Worm (Caenorhabditis elegans) whole organism, late embryonic: ENCODE measurements around the gene col-34.

ENCODE experiments used
- C08G9.2 ChIP-seq: sonication (generic microtip); optimal IDR thresholded peaks from 2 replicates; lab custom pipeline; 2016; ENCODE audit warnings: mild to moderate bottlenecking, missing genetic modification characterization, moderate library complexity, missing compliant biosample characterization
- K02D7.2 ChIP-seq: sonication (generic microtip); optimal IDR thresholded peaks from 2 replicates; lab custom pipeline; 2017; ENCODE audit warnings: mild to moderate bottlenecking, missing genetic modification characterization, missing compliant biosample characterization
- T23F11.4 ChIP-seq: fragments of 200-800 bp; sonication (Bioruptor generic); optimal IDR thresholded peaks from 2 replicates; lab custom pipeline; 2018; ENCODE audit warnings: mild to moderate bottlenecking, missing genetic modification characterization, missing compliant biosample characterization
- ceh-14 ChIP-seq: sonication (generic microtip); optimal IDR thresholded peaks from 2 replicates; lab custom pipeline; 2016; ENCODE audit warnings: missing genotype, missing genetic modification characterization, missing compliant biosample characterization
- ceh-19 ChIP-seq: fragments of 200-800 bp; sonication (Bioruptor generic); optimal IDR thresholded peaks from 2 replicates; lab custom pipeline; 2018; ENCODE audit warnings: mild to moderate bottlenecking, missing genetic modification characterization, missing compliant biosample characterization
- ceh-31 ChIP-seq: sonication (generic microtip); optimal IDR thresholded peaks from 2 replicates; lab custom pipeline; 2016; ENCODE audit warnings: missing genetic modification characterization, missing compliant biosample characterization
- ceh-34 ChIP-seq: sonication (generic microtip); optimal IDR thresholded peaks from 2 replicates; lab custom pipeline; 2016; ENCODE audit warnings: mild to moderate bottlenecking, missing genetic modification characterization, missing compliant biosample characterization
- ceh-48 ChIP-seq: sonication (generic microtip); optimal IDR thresholded peaks from 2 replicates; lab custom pipeline; 2016; ENCODE audit warnings: missing genetic modification characterization, inconsistent platforms, missing compliant biosample characterization
- ceh-6 ChIP-seq: fragments of 200-800 bp; sonication (Bioruptor generic); optimal IDR thresholded peaks from 2 replicates; lab custom pipeline; 2018; ENCODE audit warnings: mild to moderate bottlenecking, missing genetic modification characterization, missing compliant biosample characterization
- ceh-9 ChIP-seq: sonication (generic microtip); optimal IDR thresholded peaks from 2 replicates; lab custom pipeline; 2016; ENCODE audit warnings: mild to moderate bottlenecking, missing genetic modification characterization, inconsistent platforms, missing compliant biosample characterization
- che-1 ChIP-seq: sonication (generic microtip); optimal IDR thresholded peaks from 2 replicates; lab custom pipeline; 2016; ENCODE audit warnings: mild to moderate bottlenecking, missing genetic modification characterization, missing compliant biosample characterization
- dmd-4 ChIP-seq: sonication (generic microtip); optimal IDR thresholded peaks from 2 replicates; lab custom pipeline; 2016; ENCODE audit warnings: borderline replicate concordance, missing genetic modification characterization, missing compliant biosample characterization
- elt-2 ChIP-seq: sonication (generic microtip); optimal IDR thresholded peaks from 2 replicates; lab custom pipeline; 2016; ENCODE audit warnings: missing genetic modification reagents, missing genetic modification characterization, missing compliant biosample characterization
- eyg-1 ChIP-seq: sonication (generic microtip); optimal IDR thresholded peaks from 2 replicates; lab custom pipeline; 2016; ENCODE audit warnings: missing genotype, missing genetic modification characterization, missing compliant biosample characterization
- fax-1 ChIP-seq: sonication (generic microtip); optimal IDR thresholded peaks from 2 replicates; lab custom pipeline; 2016; ENCODE audit warnings: missing genotype, missing genetic modification characterization, missing compliant biosample characterization
- fkh-10 ChIP-seq: fragments of 150-350 bp; optimal IDR thresholded peaks from 2 replicates; lab custom pipeline; 2014; ENCODE audit warnings: missing biosample characterization, missing genetic modification reagents, missing genetic modification characterization
- fkh-6 ChIP-seq: sonication (generic microtip); optimal IDR thresholded peaks from 2 replicates; lab custom pipeline; 2016; ENCODE audit warnings: missing genetic modification characterization, missing compliant biosample characterization
- hlh-15 ChIP-seq: sonication (generic microtip); optimal IDR thresholded peaks from 2 replicates; lab custom pipeline; 2016; ENCODE audit warnings: missing genetic modification characterization, missing compliant biosample characterization
- hlh-6 ChIP-seq: sonication (generic microtip); optimal IDR thresholded peaks from 2 replicates; lab custom pipeline; 2016; ENCODE audit warnings: missing genotype, missing genetic modification characterization, missing compliant biosample characterization
- lim-6 ChIP-seq: sonication (generic microtip); optimal IDR thresholded peaks from 2 replicates; lab custom pipeline; 2016; ENCODE audit warnings: missing genetic modification characterization, missing compliant biosample characterization
- lin-11 ChIP-seq: fragments of 200-800 bp; sonication (Bioruptor generic); optimal IDR thresholded peaks from 2 replicates; lab custom pipeline; 2018; ENCODE audit warnings: mild to moderate bottlenecking, missing genetic modification characterization, missing compliant biosample characterization
- madf-2 ChIP-seq: sonication (generic microtip); optimal IDR thresholded peaks from 2 replicates; lab custom pipeline; 2017; ENCODE audit warnings: missing genetic modification characterization, missing compliant biosample characterization
- mec-3 ChIP-seq: sonication (generic microtip); optimal IDR thresholded peaks from 2 replicates; lab custom pipeline; 2016; ENCODE audit warnings: borderline replicate concordance, missing genetic modification characterization, missing compliant biosample characterization
- nhr-11 ChIP-seq: fragments of 150-350 bp; optimal IDR thresholded peaks from 2 replicates; lab custom pipeline; 2014; ENCODE audit warnings: missing biosample characterization, missing genetic modification characterization
- npax-4 ChIP-seq: sonication (generic microtip); optimal IDR thresholded peaks from 2 replicates; lab custom pipeline; 2016; ENCODE audit warnings: missing genetic modification characterization, missing compliant biosample characterization
- odd-2 ChIP-seq: sonication (generic microtip); optimal IDR thresholded peaks from 2 replicates; lab custom pipeline; 2017; ENCODE audit warnings: antibody characterized with exemption, mild to moderate bottlenecking, missing genetic modification characterization, missing compliant biosample characterization
- pag-3 ChIP-seq: sonication (generic microtip); optimal IDR thresholded peaks from 2 replicates; lab custom pipeline; 2016; ENCODE audit warnings: missing compliant biosample characterization, missing genetic modification characterization, borderline replicate concordance
- pax-1 ChIP-seq: fragments of 150-350 bp; optimal IDR thresholded peaks from 2 replicates; lab custom pipeline; 2014; ENCODE audit warnings: missing biosample characterization, missing genetic modification characterization
- pha-2 ChIP-seq: sonication (generic microtip); optimal IDR thresholded peaks from 2 replicates; lab custom pipeline; 2017; ENCODE audit warnings: mild to moderate bottlenecking, missing genetic modification characterization, missing compliant biosample characterization
- pha-4 ChIP-seq: fragments of 150-350 bp; optimal IDR thresholded peaks from 2 replicates; lab custom pipeline; 2018; ENCODE audit warnings: missing biosample characterization, missing genetic modification reagents, missing genetic modification characterization
- ref-2 ChIP-seq: sonication (generic microtip); optimal IDR thresholded peaks from 2 replicates; lab custom pipeline; 2016; ENCODE audit warnings: missing genetic modification characterization, missing compliant biosample characterization
- sdc-2 ChIP-seq: sonication (generic microtip); optimal IDR thresholded peaks from 2 replicates; lab custom pipeline; 2016; ENCODE audit warnings: missing genotype, missing genetic modification characterization, missing compliant biosample characterization
- sox-2 ChIP-seq: fragments of 200-800 bp; sonication (Bioruptor generic); IDR thresholded peaks from 2 replicates; pipeline ENCODE4 v1.3.6; 2022; ENCODE audit warnings: missing genetic modification reagents, missing genetic modification characterization, missing compliant biosample characterization
- syd-9 ChIP-seq: sonication (generic microtip); optimal IDR thresholded peaks from 2 replicates; lab custom pipeline; 2016; ENCODE audit warnings: mild to moderate bottlenecking, missing genetic modification characterization, moderate library complexity, missing compliant biosample characterization
- tbx-2 ChIP-seq: sonication (generic microtip); optimal IDR thresholded peaks from 2 replicates; lab custom pipeline; 2016; ENCODE audit warnings: missing genetic modification characterization, missing compliant biosample characterization
- tbx-7 ChIP-seq: sonication (generic microtip); optimal IDR thresholded peaks from 2 replicates; lab custom pipeline; 2016; ENCODE audit warnings: missing genotype, missing genetic modification characterization, missing compliant biosample characterization
- unc-55 ChIP-seq: sonication (generic microtip); optimal IDR thresholded peaks from 2 replicates; lab custom pipeline; 2017; ENCODE audit warnings: missing biosample characterization, missing genetic modification reagents, missing genetic modification characterization
- unc-86 ChIP-seq: sonication (generic microtip); optimal IDR thresholded peaks from 2 replicates; lab custom pipeline; 2016; ENCODE audit warnings: missing genetic modification characterization, missing compliant biosample characterization
- zip-5 ChIP-seq: sonication (generic microtip); optimal IDR thresholded peaks from 2 replicates; lab custom pipeline; 2016; ENCODE audit warnings: missing genetic modification characterization, missing compliant biosample characterization
- ztf-16 ChIP-seq: sonication (generic microtip); optimal IDR thresholded peaks from 2 replicates; lab custom pipeline; 2017; ENCODE audit warnings: missing genetic modification characterization, missing compliant biosample characterization

The col-34 gene

ce11 chrIV:4235315-4236024, 8.9 kb downstream of the col-34 start, which contains the start of the genes zipt-2.2 and dpy-13:
Gene zipt-2.2 (minus strand): TSS chrIV:4235365.
Gene dpy-13 (plus strand): TSS chrIV:4235614.
- TF ChIP-seq tbx-7 (tag; lab: Kevin White, UChicago): no peak
- no peak for TF ChIP-seq ceh-31 (tag; lab: Kevin White, UChicago)
- no peak for TF ChIP-seq syd-9 (tag; lab: Kevin White, UChicago)
- TF ChIP-seq K02D7.2: no peak
- TF ChIP-seq ceh-9: no peak
- no peak for TF ChIP-seq ref-2
- TF ChIP-seq tbx-2: no peak
- TF ChIP-seq lin-11 (tag; lab: Kevin White, UChicago): no peak
- TF ChIP-seq C08G9.2: no peak
- no peak for TF ChIP-seq fax-1 (tag; lab: Kevin White, UChicago)
- TF ChIP-seq sox-2: no peak
- no peak for TF ChIP-seq fkh-10
- TF ChIP-seq pha-2: no peak
- TF ChIP-seq eyg-1 (tag; lab: Kevin White, UChicago): no peak
- TF ChIP-seq ceh-34: no peak
- no peak for TF ChIP-seq odd-2
- no peak for TF ChIP-seq ceh-14 (tag; lab: Kevin White, UChicago)
- no peak for TF ChIP-seq ceh-48 (tag; lab: Kevin White, UChicago)

ce11 chrIV:4227917-4228316, 16.5 kb downstream of the col-34 start, which contains the start of gene srbc-70:
Gene srbc-70 (minus strand): TSS chrIV:4228017.
- no peak for TF ChIP-seq lin-11 (tag; lab: Kevin White, UChicago)
- TF ChIP-seq sdc-2 (tag; lab: Kevin White, UChicago): no peak
- no peak for TF ChIP-seq fkh-6 (tag; lab: Kevin White, UChicago)
- TF ChIP-seq eyg-1 (tag; lab: Kevin White, UChicago): no peak
- no peak for TF ChIP-seq nhr-11 (tag; lab: Kevin White, UChicago)
- no peak for TF ChIP-seq ceh-48 (tag; lab: Kevin White, UChicago)
- TF ChIP-seq npax-4 (tag; lab: Kevin White, UChicago): no peak
- TF ChIP-seq pha-4 (tag; lab: Kevin White, UChicago): no peak
- TF ChIP-seq pax-1 (tag; lab: Kevin White, UChicago): no peak
- TF ChIP-seq unc-86: no peak
- no peak for TF ChIP-seq madf-2
- no peak for TF ChIP-seq T23F11.4 (GFP tag; lab: Kevin White, UChicago)

- no peak for TF ChIP-seq pag-3 (tag; lab: Kevin White, UChicago)
- no peak for TF ChIP-seq tbx-2
- no peak for TF ChIP-seq elt-2
- TF ChIP-seq ceh-6: no peak
- TF ChIP-seq eyg-1 (tag; lab: Kevin White, UChicago): no peak
- no peak for TF ChIP-seq lim-6 (tag; lab: Kevin White, UChicago)
- no peak for TF ChIP-seq hlh-6 (tag; lab: Kevin White, UChicago)
- TF ChIP-seq fkh-10: no peak
- no peak for TF ChIP-seq unc-86
- no peak for TF ChIP-seq ztf-16 (tag; lab: Kevin White, UChicago)
- TF ChIP-seq ceh-14 (tag; lab: Kevin White, UChicago): no peak
- no peak for TF ChIP-seq unc-55 (GFP tag; lab: Kevin White, UChicago)
- no peak for TF ChIP-seq che-1 (tag; lab: Kevin White, UChicago)
Measured at ce11 chrIV:4225851-4226250, 18.6 kb downstream of the col-34 start, which contains the start of gene srbc-71. Gene srbc-71 (minus strand): TSS chrIV:4225951.

- TF ChIP-seq fax-1 (tag; lab: Kevin White, UChicago): no peak
- TF ChIP-seq sox-2: no peak
- no peak for TF ChIP-seq hlh-15 (tag; lab: Kevin White, UChicago)
- no peak for TF ChIP-seq mec-3 (tag; lab: Kevin White, UChicago)
- no peak for TF ChIP-seq dmd-4 (tag; lab: Kevin White, UChicago)
- no peak for TF ChIP-seq elt-2
- TF ChIP-seq syd-9 (tag; lab: Kevin White, UChicago): no peak
- TF ChIP-seq ceh-19 (GFP tag; lab: Kevin White, UChicago): no peak
- TF ChIP-seq unc-55 (GFP tag; lab: Kevin White, UChicago): no peak
- TF ChIP-seq zip-5 (tag; lab: Kevin White, UChicago): no peak
Measured at ce11 chrIV:4219983-4220382, 24.4 kb downstream of the col-34 start, which contains the start of gene F30B5.11. Gene F30B5.11 (minus strand): TSS chrIV:4220083.
